1 worm cellular context compared by ENCODE assay signal in the genomic region with DNA sequence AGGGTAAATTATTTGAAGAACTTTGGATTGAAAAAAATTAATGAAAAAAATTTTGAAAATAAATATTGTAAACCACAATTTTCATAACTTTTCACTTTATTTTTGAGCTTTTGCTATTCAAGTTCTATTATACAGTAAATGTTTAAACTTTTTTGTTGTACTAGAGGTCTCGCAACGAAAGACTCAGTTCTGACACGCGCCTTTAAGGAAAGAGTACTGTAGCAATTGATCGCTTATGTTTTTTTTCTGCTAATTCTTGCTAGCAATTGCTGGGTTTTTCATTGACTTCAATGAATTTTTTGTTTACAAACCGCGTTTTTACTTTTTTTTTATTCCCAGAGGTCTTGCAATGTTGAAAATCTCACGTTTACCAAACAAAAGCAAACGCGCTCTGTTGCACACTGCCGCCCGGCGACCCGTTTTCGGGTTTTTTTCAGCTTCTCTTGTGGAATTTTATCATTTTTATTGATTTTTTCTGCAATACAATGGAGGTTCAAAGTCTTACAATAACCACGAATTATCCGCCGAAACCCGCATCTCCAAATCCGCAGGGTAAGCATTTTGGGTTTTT.
TF ChIP-seq lines count a peak whose summit lies in the region.

A gene (plus strand): TSS at position 360 of the 571 bp plus-strand sequence.

TF ChIP-seq in whole organism, L1 larva, 84 proteins besides CTCF, POLR2A, EP300 and RAD21 (continued from another document):
- TF ChIP-seq fkh-10 (GFP tag; optimal IDR thresholded peaks at IDR 0.05; lab: Kevin White, UChicago), result no peak
- TF ChIP-seq nhr-20 (tag; optimal IDR thresholded peaks at IDR 0.05; lab: Kevin White, UChicago), result no peak
- TF ChIP-seq dpl-1 (GFP tag; optimal IDR thresholded peaks at IDR 0.05; lab: Kevin White, UChicago), result peak in 2 of 3 experiments; percentile 3 to 28
- no peak for TF ChIP-seq nhr-84 (tag; optimal IDR thresholded peaks at IDR 0.05; lab: Kevin White, UChicago)
